Fruit fly (Drosophila melanogaster): ENCODE data around the gene Fas2.

The Fas2 gene

DNA sequence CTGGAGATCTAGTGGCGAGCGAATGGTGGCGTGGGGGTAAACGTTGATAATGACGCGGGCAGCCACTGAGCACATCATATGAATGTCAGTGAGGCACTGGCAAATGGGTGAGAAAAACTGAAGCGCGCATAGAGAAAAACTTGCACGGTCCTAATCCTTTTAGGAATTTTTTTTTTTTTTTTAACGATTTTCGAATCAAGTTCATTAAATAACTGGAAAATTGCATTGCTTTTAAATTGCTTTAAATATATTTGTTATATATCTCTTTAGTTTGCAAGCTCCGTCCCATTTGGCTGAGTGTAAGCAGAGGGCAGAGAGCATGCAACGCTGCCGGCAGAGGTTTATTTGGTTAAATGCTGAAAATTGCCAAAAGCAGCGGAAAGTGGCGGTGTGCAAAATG, 8.4 kb downstream of the Fas2 start (continued):
- TF ChIP-seq fd85E (GFP tag; optimal IDR thresholded peaks at IDR 0.05) (no peak), CG3919 (GFP tag; optimal IDR thresholded peaks at IDR 0.05) (peak; percentile 79), CG8119 (GFP tag; IDR thresholded peaks at IDR 0.05) (peak; percentile 74), CG31627 (GFP tag; optimal IDR thresholded peaks at IDR 0.05) (peak; percentile 50), CG1621 (tag; optimal IDR thresholded peaks at IDR 0.05) (peak; percentile 14), Lpt (GFP tag; optimal IDR thresholded peaks at IDR 0.05) (peak; percentile 50), Sox15 (GFP tag; optimal IDR thresholded peaks at IDR 0.05) (peak; percentile 34), CG6276 (GFP tag; optimal IDR thresholded peaks at IDR 0.05) (peak; percentile 17), CG6808 (GFP tag; optimal IDR thresholded peaks at IDR 0.05) (peak; percentile 71), CG6792 (GFP tag; optimal IDR thresholded peaks at IDR 0.05) (peak; percentile 65), CG8632 (GFP tag; optimal IDR thresholded peaks at IDR 0.05) (peak; percentile 69), CG16779 (tag; optimal IDR thresholded peaks at IDR 0.05) (peak; percentile 28), Sox102F (GFP tag; optimal IDR thresholded peaks at IDR 0.05) (peak; percentile 43), vri (GFP tag; optimal IDR thresholded peaks at IDR 0.05) (peak; percentile 30), cyc (GFP tag; optimal IDR thresholded peaks at IDR 0.05) (peak; percentile 60), CG32006 (GFP tag; optimal IDR thresholded peaks at IDR 0.05) (peak; percentile 72), Eip93F (GFP tag; optimal IDR thresholded peaks at IDR 0.05) (no peak), Hr4 (GFP tag; optimal IDR thresholded peaks at IDR 0.05) (peak; percentile 71), CG11902 (GFP tag; optimal IDR thresholded peaks at IDR 0.05) (peak; percentile 47), CG7368 (GFP tag; optimal IDR thresholded peaks at IDR 0.05) (peak; percentile 36), CG11294 (GFP tag; IDR thresholded peaks at IDR 0.05) (peak; percentile 45; the same call in 1 of the 2 replicates), Ets21C (GFP tag; optimal IDR thresholded peaks at IDR 0.05) (peak; percentile 21)

DNA sequence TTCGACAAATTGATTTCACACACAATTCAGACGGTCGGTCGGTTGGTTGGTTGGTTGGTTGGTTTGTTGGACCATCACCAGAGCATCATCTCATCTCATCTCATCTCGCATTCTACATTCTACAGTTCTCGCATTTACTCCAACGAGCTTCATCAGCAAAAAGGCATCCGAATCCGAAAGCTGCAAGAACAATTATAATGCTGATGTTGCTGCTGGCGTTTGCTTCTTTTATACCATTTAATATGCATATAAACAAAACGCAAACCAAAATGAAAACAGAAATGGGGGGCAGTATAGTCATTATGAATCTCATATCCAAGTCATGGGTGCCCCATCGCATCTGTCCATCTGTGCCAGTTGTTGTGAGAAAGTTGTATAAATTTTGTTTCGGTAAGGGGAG, 19.2 kb downstream of the Fas2 start:
- TF ChIP-seq CG8319 (GFP tag; optimal IDR thresholded peaks at IDR 0.05) (no peak), ss (GFP tag; optimal IDR thresholded peaks at IDR 0.05) (no peak), CG6276 (GFP tag; optimal IDR thresholded peaks at IDR 0.05) (no peak), CG11762 (GFP tag; optimal IDR thresholded peaks at IDR 0.05; ENCODE audit: insufficient read depth) (no peak), CG6792 (GFP tag; optimal IDR thresholded peaks at IDR 0.05) (no peak), CG3032 (tag; optimal IDR thresholded peaks at IDR 0.05) (no peak), CG3919 (GFP tag; optimal IDR thresholded peaks at IDR 0.05) (no peak), CG31627 (GFP tag; optimal IDR thresholded peaks at IDR 0.05) (no peak), CG7368 (GFP tag; optimal IDR thresholded peaks at IDR 0.05) (no peak), Eip75B (GFP tag; optimal IDR thresholded peaks at IDR 0.05) (no peak), Gug (GFP tag; IDR thresholded peaks at IDR 0.05) (no peak), Ets21C (GFP tag; optimal IDR thresholded peaks at IDR 0.05) (no peak), fkh (GFP tag; optimal IDR thresholded peaks at IDR 0.05) (no peak), vri (GFP tag; optimal IDR thresholded peaks at IDR 0.05) (no peak), achi (GFP tag; optimal IDR thresholded peaks at IDR 0.05) (no peak), Hr38 (GFP tag; optimal IDR thresholded peaks at IDR 0.05) (no peak), Sox14 (GFP tag; optimal IDR thresholded peaks at IDR 0.05) (no peak)

DNA sequence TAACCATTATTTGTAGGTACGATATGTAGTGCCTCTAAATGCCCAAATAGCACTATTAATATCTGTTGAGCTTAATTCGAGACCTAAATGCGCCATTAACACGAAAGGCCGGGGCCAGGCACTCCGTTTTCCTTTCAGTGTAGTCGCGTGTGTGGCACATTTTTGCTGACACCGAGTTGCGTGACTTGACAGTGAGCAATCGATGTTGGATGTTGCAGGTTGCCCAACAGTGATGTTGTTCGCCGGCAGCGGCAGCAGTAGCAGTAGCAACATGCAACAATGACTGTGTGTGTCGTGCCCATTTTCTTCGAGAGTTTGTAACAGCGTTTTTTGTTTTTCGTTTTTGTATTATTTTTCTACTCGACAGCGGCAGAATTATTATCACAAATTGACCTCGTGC, 20.5 kb downstream of the Fas2 start:
- TF ChIP-seq Met (GFP tag; optimal IDR thresholded peaks at IDR 0.05) (no peak), Gug (GFP tag; IDR thresholded peaks at IDR 0.05) (no peak), CG6792 (GFP tag; optimal IDR thresholded peaks at IDR 0.05) (no peak), CG11762 (GFP tag; optimal IDR thresholded peaks at IDR 0.05; ENCODE audit: insufficient read depth) (no peak), ss (GFP tag; optimal IDR thresholded peaks at IDR 0.05) (peak in 1 of 2 experiments; percentile 90), topi (GFP tag; optimal IDR thresholded peaks at IDR 0.05) (no peak)

DNA sequence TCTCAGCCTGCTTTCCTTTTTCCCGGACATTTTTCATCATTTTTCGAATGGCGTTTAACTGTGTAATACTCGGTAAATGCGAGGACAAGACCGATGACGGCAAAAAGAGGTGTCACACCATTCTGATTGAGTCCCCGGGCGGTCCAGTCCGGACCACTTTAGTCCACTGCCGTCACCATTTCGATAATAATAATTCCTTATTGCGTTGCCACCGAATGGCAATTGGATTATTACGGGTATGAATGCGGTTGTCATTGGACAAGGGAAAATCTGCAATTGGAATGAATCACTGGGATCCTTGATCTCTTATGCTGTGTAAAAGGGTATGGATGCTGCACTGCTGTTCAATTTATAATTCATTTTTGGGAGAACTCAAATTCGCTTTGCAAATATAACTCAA, 27.1 kb downstream of the Fas2 start:
- TF ChIP-seq Sox15 (GFP tag; optimal IDR thresholded peaks at IDR 0.05) = no peak

DNA sequence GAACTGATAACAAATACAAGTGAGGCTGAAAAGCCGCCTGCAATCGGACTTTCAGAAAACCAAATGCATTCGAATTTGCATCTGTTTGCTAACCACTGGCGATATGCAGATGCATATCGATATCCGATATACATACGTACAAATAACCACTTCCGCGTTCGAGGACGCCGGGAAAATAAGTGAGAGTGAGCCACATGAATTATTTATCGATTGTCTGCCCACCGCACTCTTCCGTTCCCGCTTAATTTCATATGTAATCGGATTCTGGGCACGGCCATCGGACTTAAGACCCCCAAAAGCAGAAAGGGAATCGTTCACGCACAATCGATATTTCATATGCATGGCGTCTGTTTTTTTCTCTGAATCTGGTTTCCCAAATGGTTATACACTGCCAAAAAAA, 28.2 kb downstream of the Fas2 start:
- TF ChIP-seq OdsH (GFP tag; optimal IDR thresholded peaks at IDR 0.05) = no peak
- no peak for TF ChIP-seq cyc (GFP tag; optimal IDR thresholded peaks at IDR 0.05)
- TF ChIP-seq fkh (GFP tag; optimal IDR thresholded peaks at IDR 0.05) = no peak
- no peak for TF ChIP-seq pdm3 (GFP tag; optimal IDR thresholded peaks at IDR 0.05)
- TF ChIP-seq Sox102F (GFP tag; optimal IDR thresholded peaks at IDR 0.05) = no peak
- TF ChIP-seq CG11294 (GFP tag; IDR thresholded peaks at IDR 0.05) = no peak
- TF ChIP-seq svp (GFP tag) = no peak
- no peak for TF ChIP-seq CG8119 (GFP tag; IDR thresholded peaks at IDR 0.05)
